Worm (Caenorhabditis elegans) whole organism, L4/young adult: ENCODE measurements around the gene mdh-1.

Experiments
- dao-5 ChIP-seq: sonication (generic microtip); optimal IDR thresholded peaks from 2 replicates; lab custom pipeline; 2016; ENCODE audit warnings: missing genotype, missing genetic modification characterization, moderate library complexity, missing compliant biosample characterization
- him-1 ChIP-seq: sonication (generic microtip); optimal IDR thresholded peaks from 2 replicates; lab custom pipeline; 2016; ENCODE audit warnings: missing genotype, missing genetic modification reagents, missing genetic modification characterization, missing compliant biosample characterization

- TF ChIP-seq him-1 (no peak), dao-5 (tag; lab: Kevin White, UChicago) (no peak)
Observed at ce11 chrV:6493821-6494220, 22.5 kb downstream of the mdh-1 start, which contains the start of gene cpt-6.
